Fruit fly (Drosophila melanogaster) whole organism, adult: Measurements from ENCODE around the gene eIF2gamma.

ENCODE experiments used
- CG11617 ChIP-seq: fragments of 200-800 bp; sonication (Bioruptor generic); optimal IDR thresholded peaks from 2 replicates; lab custom pipeline; 2017; ENCODE audit warnings: mild to moderate bottlenecking, missing biosample characterization, missing genetic modification reagents, missing genetic modification characterization
- CG12768 ChIP-seq: fragments of 200-800 bp; sonication (Bioruptor generic); optimal IDR thresholded peaks from 2 replicates; lab custom pipeline; 2017; ENCODE audit warnings: missing biosample characterization, missing genetic modification characterization, mild to moderate bottlenecking, moderate library complexity, missing genetic modification reagents
- CG14711 ChIP-seq: fragments of 200-800 bp; sonication (Bioruptor generic); optimal IDR thresholded peaks from 2 replicates; lab custom pipeline; 2018; ENCODE audit warnings: missing biosample characterization, mild to moderate bottlenecking, missing genetic modification characterization, moderate library complexity
- CG33017 ChIP-seq: fragments of 200-800 bp; sonication (Bioruptor generic); optimal IDR thresholded peaks from 2 replicates; lab custom pipeline; 2018; ENCODE audit warnings: missing biosample characterization, mild to moderate bottlenecking, missing genetic modification characterization, moderate library complexity
- CG5204 ChIP-seq: fragments of 200-800 bp; sonication (Bioruptor generic); optimal IDR thresholded peaks from 2 replicates; lab custom pipeline; 2016; ENCODE audit warnings: missing biosample characterization, missing genetic modification characterization
- CG7045 ChIP-seq: fragments of 200-800 bp; sonication (Bioruptor generic); optimal IDR thresholded peaks from 2 replicates; lab custom pipeline; 2017; ENCODE audit warnings: missing biosample characterization, mild to moderate bottlenecking, missing genetic modification characterization
- Clk ChIP-seq: fragments of 200-800 bp; sonication (Bioruptor generic); optimal IDR thresholded peaks from 2 replicates; lab custom pipeline; 2017; ENCODE audit warnings: missing biosample characterization, missing genetic modification characterization
- Crg-1 ChIP-seq: fragments of 200-800 bp; sonication (Bioruptor generic); optimal IDR thresholded peaks from 2 replicates; lab custom pipeline; 2016; ENCODE audit warnings: missing biosample characterization, missing genetic modification characterization
- Hr96 ChIP-seq: fragments of 200-800 bp; sonication (Bioruptor generic); optimal IDR thresholded peaks from 2 replicates; lab custom pipeline; 2016; ENCODE audit warnings: missing biosample characterization, missing genetic modification characterization
- Mnt ChIP-seq: fragments of 200-800 bp; sonication (Bioruptor generic); optimal IDR thresholded peaks from 2 replicates; lab custom pipeline; 2016; ENCODE audit warnings: missing biosample characterization, mild to moderate bottlenecking, missing genetic modification characterization
- kay ChIP-seq: fragments of 200-800 bp; sonication (Bioruptor generic); peaks from one replicate; lab custom pipeline; 2016; ENCODE audit warnings: missing biosample characterization, missing genetic modification characterization, borderline replicate concordance
- toe ChIP-seq: fragments of 200-800 bp; sonication (Bioruptor generic); optimal IDR thresholded peaks from 2 replicates; lab custom pipeline; 2016; ENCODE audit warnings: missing biosample characterization, missing genetic modification characterization

- TF ChIP-seq CG12768 (GFP tag; lab: Kevin White, UChicago) (peak; percentile 48), CG5204 (GFP tag; lab: Kevin White, UChicago) (peak; percentile 29), toe (GFP tag; lab: Kevin White, UChicago) (no peak), Crg-1 (GFP tag; lab: Kevin White, UChicago) (no peak), Mnt (GFP tag; lab: Kevin White, UChicago) (peak; percentile 96), CG14711 (no peak), Hr96 (GFP tag; lab: Kevin White, UChicago) (peak; percentile 38), CG11617 (GFP tag; lab: Kevin White, UChicago) (no peak), Clk (GFP tag; lab: Kevin White, UChicago) (no peak), kay (no peak), CG7045 (no peak), CG33017 (tag; lab: Kevin White, UChicago) (no peak)
Measured at dm6 chr3R:15243452-15243851, 19.8 kb downstream of the eIF2gamma start.
